Worm (Caenorhabditis elegans): Measurements from ENCODE around the gene H08J19.1.

- no peak for TF ChIP-seq ama-1 (optimal IDR thresholded peaks at IDR 0.05)
- no peak for TF ChIP-seq scrt-1 (GFP tag; IDR thresholded peaks at IDR 0.05)
- no peak for TF ChIP-seq tbx-37 (GFP tag; conservative IDR thresholded peaks at IDR 0.05)
- TF ChIP-seq flt-1 (GFP tag; IDR thresholded peaks at IDR 0.05), result no peak
- TF ChIP-seq hmg-4 (GFP tag; optimal IDR thresholded peaks at IDR 0.05), result peak; percentile 83
- peak; percentile 18 for TF ChIP-seq F13C5.2 (tag; optimal IDR thresholded peaks at IDR 0.05)
- no peak for TF ChIP-seq ceh-36 (tag; optimal IDR thresholded peaks at IDR 0.05)
- peak; percentile 22 for TF ChIP-seq aly-1 (tag; optimal IDR thresholded peaks at IDR 0.05)
- TF ChIP-seq B0310.2 (tag; optimal IDR thresholded peaks at IDR 0.05), result peak; percentile 22
- no peak for TF ChIP-seq ceh-13 (GFP tag; optimal IDR thresholded peaks at IDR 0.05)
These were observed 36.0 kb upstream of the H08J19.1 start, which contains the start of gene rab-14 for ce11 chrX:15606585-15607276.
